Fruit fly (Drosophila melanogaster) whole organism, prepupa: ENCODE data around the gene Jwa.

Experiments used
- CG7368 ChIP-seq: fragments of 200-800 bp; sonication (Bioruptor generic); optimal IDR thresholded peaks from 3 replicates; lab custom pipeline; 2016; ENCODE audit warnings: missing biosample characterization, missing genetic modification characterization
- CG8119 ChIP-seq: fragments of 200-800 bp; sonication (Bioruptor generic); IDR thresholded peaks from 3 replicates; pipeline ENCODE4 v1.3.6; 2022; ENCODE audit warnings: missing biosample characterization, missing genetic modification characterization
- Eip75B ChIP-seq: fragments of 200-800 bp; sonication (Bioruptor generic); optimal IDR thresholded peaks from 3 replicates; lab custom pipeline; 2016; ENCODE audit warnings: missing biosample characterization, missing genetic modification characterization

DNA sequence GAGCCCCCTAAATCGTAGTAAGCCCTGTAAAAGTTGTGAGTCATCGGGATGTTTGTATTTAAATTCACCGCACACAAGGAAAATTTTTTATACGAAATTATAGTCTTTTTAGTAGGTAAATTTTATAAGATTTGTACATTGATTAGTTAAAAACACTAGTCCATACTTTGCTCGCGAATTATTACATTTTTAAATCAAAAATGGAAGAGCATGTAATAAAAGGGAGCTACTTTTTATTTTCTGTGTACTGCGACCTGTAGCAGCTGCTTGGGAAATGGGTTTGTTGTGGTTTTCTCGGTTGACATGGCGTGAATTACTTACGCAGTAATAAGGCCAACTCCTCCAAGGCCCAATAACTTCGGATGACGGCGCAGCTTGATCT, 10.8 kb downstream of the Jwa start:
- peak; percentile 58 for TF ChIP-seq Eip75B
- peak; percentile 77 for TF ChIP-seq CG8119 (GFP tag; lab: Robert Waterston, UW)
- TF ChIP-seq CG7368: no peak
